Worm (Caenorhabditis elegans) whole organism, L3 larva: Measurements from ENCODE around the gene Y43C5A.2.

Source experiments
- R02D3.7 ChIP-seq: fragments of 150-350 bp; optimal IDR thresholded peaks from 2 replicates; lab custom pipeline; 2014; ENCODE audit warnings: missing biosample characterization, missing genetic modification characterization
- aly-2 ChIP-seq: fragments of 150-350 bp; optimal IDR thresholded peaks from 2 replicates; lab custom pipeline; 2014; ENCODE audit warnings: missing biosample characterization, missing genetic modification characterization
- ama-1 ChIP-seq: fragments of 150-350 bp; optimal IDR thresholded peaks from 2 replicates; lab custom pipeline; 2018
- ceh-82 ChIP-seq: fragments of 150-350 bp; optimal IDR thresholded peaks from 2 replicates; lab custom pipeline; 2014; ENCODE audit warnings: missing biosample characterization, missing genetic modification characterization
- nhr-43 ChIP-seq: sonication (generic microtip); optimal IDR thresholded peaks from 2 replicates; lab custom pipeline; 2016; ENCODE audit warnings: mild to moderate bottlenecking, missing genetic modification characterization, missing compliant biosample characterization; ENCODE audit not compliant: poor library complexity, severe bottlenecking
- sea-2 ChIP-seq: fragments of 150-350 bp; sonication (generic microtip); optimal IDR thresholded peaks from 4 replicates; lab custom pipeline; 2014; ENCODE audit warnings: missing biosample characterization, missing genetic modification reagents, missing genetic modification characterization
- skn-1 ChIP-seq: fragments of 150-350 bp; optimal IDR thresholded peaks from 2 replicates; lab custom pipeline; 2014; ENCODE audit warnings: missing biosample characterization, missing genetic modification characterization
- zag-1 ChIP-seq: fragments of 150-350 bp; optimal IDR thresholded peaks from 2 replicates; lab custom pipeline; 2014; ENCODE audit warnings: missing biosample characterization, missing genetic modification characterization
- ztf-11 ChIP-seq: fragments of 150-350 bp; optimal IDR thresholded peaks from 2 replicates; lab custom pipeline; 2014; ENCODE audit warnings: missing biosample characterization, missing genetic modification characterization
- ztf-4 ChIP-seq: fragments of 150-350 bp; optimal IDR thresholded peaks from 2 replicates; lab custom pipeline; 2014; ENCODE audit warnings: missing biosample characterization, missing genetic modification characterization

- TF ChIP-seq R02D3.7 (tag; lab: Kevin White, UChicago): no peak
- no peak for TF ChIP-seq aly-2 (tag; lab: Kevin White, UChicago)
- no peak for TF ChIP-seq ama-1 (lab: Kevin White, UChicago)
- TF ChIP-seq sea-2 (GFP tag; lab: Kevin White, UChicago): no peak
- no peak for TF ChIP-seq skn-1 (tag; lab: Kevin White, UChicago)
- TF ChIP-seq nhr-43 (tag; lab: Kevin White, UChicago): no peak
- no peak for TF ChIP-seq ceh-82 (tag; lab: Kevin White, UChicago)
- no peak for TF ChIP-seq ztf-4
- TF ChIP-seq zag-1 (tag; lab: Kevin White, UChicago): no peak
- no peak for TF ChIP-seq ztf-11
These were observed 4.2 kb downstream of the Y43C5A.2 start, which contains the start of gene Y43C5A.3 for ce11 chrIV:10273781-10274313.
